Worm (Caenorhabditis elegans) whole organism, midembryonic: ENCODE measurements around the gene dpy-2.

Experiments
- T22C8.4 ChIP-seq: fragments of 200-800 bp; sonication (Bioruptor generic); IDR thresholded peaks from 2 replicates; pipeline ENCODE4 v1.3.6; 2022; ENCODE audit warnings: missing genetic modification characterization, missing compliant biosample characterization
- flt-1 ChIP-seq: fragments of 200-800 bp; sonication (Bioruptor generic); IDR thresholded peaks from 2 replicates; pipeline ENCODE4 v1.3.6; 2022; ENCODE audit warnings: missing genetic modification characterization, missing compliant biosample characterization
- klf-2 ChIP-seq: fragments of 200-800 bp; sonication (Bioruptor generic); conservative IDR thresholded peaks from 2 replicates; pipeline ENCODE4 v1.3.6; 2022; ENCODE audit warnings: missing genetic modification reagents, missing genetic modification characterization, missing compliant biosample characterization
- tab-1 ChIP-seq: fragments of 200-800 bp; sonication (Bioruptor generic); IDR thresholded peaks from 2 replicates; pipeline ENCODE4 v1.3.6; 2022; ENCODE audit warnings: missing genetic modification characterization, missing compliant biosample characterization
- ztf-23 ChIP-seq: fragments of 200-800 bp; sonication (Bioruptor generic); IDR thresholded peaks from 2 replicates; pipeline ENCODE4 v1.3.6; 2022; ENCODE audit warnings: missing genetic modification reagents, missing genetic modification characterization, missing compliant biosample characterization
- ztf-29 ChIP-seq: fragments of 200-800 bp; sonication (Bioruptor generic); IDR thresholded peaks from 2 replicates; pipeline ENCODE4 v1.3.6; 2022; ENCODE audit warnings: missing genetic modification reagents, missing genetic modification characterization, missing compliant biosample characterization

- TF ChIP-seq ztf-23 (GFP tag; lab: Robert Waterston, UW): no peak
- TF ChIP-seq ztf-29 (GFP tag; lab: Robert Waterston, UW): no peak
- TF ChIP-seq tab-1 (GFP tag; lab: Robert Waterston, UW): no peak
- no peak for TF ChIP-seq flt-1 (GFP tag; lab: Robert Waterston, UW)
- TF ChIP-seq T22C8.4: no peak
- no peak for TF ChIP-seq klf-2 (GFP tag; lab: Robert Waterston, UW)
Measured at ce11 chrII:6695388-6695787, 18.7 kb upstream of the dpy-2 start, which contains the start of gene C18H9.5.
